Fruit fly (Drosophila melanogaster): ENCODE measurements around the gene bam.

Gene bam

DNA sequence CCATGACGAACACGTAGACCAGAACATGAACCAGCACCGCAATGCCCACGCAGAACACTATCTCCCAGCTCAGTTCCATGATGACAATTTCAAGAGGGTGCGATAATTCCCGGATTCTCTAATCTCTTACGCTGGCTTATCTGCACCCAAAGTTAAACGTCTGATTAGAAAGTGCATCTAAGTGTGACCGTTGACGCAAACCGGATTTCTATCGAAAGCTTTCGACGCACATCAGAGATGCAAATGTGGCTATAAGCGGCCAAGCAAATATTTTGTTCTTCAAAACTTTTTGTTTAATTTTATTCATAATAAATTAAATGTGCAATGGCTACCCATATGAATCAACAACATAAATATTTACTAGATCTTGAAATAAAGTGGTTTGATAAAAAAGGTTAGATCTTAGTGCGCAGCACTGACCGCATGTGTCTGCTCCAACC, 17.4 kb upstream of the bam start, which contains the start of the genes Kdsr and CG11858 (continued):
- TF ChIP-seq lov (optimal IDR thresholded peaks at IDR 0.05) (no peak), lov (GFP tag; IDR thresholded peaks at IDR 0.05) (0 out of 3 replicates have a peak, but pooled peaks have one; percentile 63), Bgb (GFP tag; IDR thresholded peaks at IDR 0.05; ENCODE audit: partially characterized antibody) (no peak), so (GFP tag; IDR thresholded peaks at IDR 0.05) (no peak), emc (GFP tag; optimal IDR thresholded peaks at IDR 0.05) (no peak), mirr (GFP tag; optimal IDR thresholded peaks at IDR 0.05) (no peak), CG13775 (GFP tag; optimal IDR thresholded peaks at IDR 0.05) (peak; percentile 73), CG18476 (GFP tag; optimal IDR thresholded peaks at IDR 0.05) (peak; percentile 71), phol (tag; optimal IDR thresholded peaks at IDR 0.05) (peak; percentile 75), tup (GFP tag; optimal IDR thresholded peaks at IDR 0.05) (peak; percentile 9), CG11695 (GFP tag; IDR thresholded peaks at IDR 0.05) (no peak), Meics (GFP tag; optimal IDR thresholded peaks at IDR 0.05) (peak; percentile 61), nerfin-1 (tag; optimal IDR thresholded peaks at IDR 0.05) (peak; percentile 28), Vsx1 (GFP tag; optimal IDR thresholded peaks at IDR 0.05) (no peak), cwo (GFP tag; optimal IDR thresholded peaks at IDR 0.05) (peak; percentile 12), abd-A (tag; optimal IDR thresholded peaks at IDR 0.05) (no peak), CG12236 (GFP tag; optimal IDR thresholded peaks at IDR 0.05) (no peak), wek (GFP tag; optimal IDR thresholded peaks at IDR 0.05) (peak; percentile 25), Kr (GFP tag; optimal IDR thresholded peaks at IDR 0.05) (no peak), CG7839 (tag; optimal IDR thresholded peaks at IDR 0.05) (peak; percentile 64), Blimp-1 (GFP tag; optimal IDR thresholded peaks at IDR 0.05) (no peak), CG4854 (GFP tag; optimal IDR thresholded peaks at IDR 0.05) (peak; percentile 55), CG12299 (tag; optimal IDR thresholded peaks at IDR 0.05) (peak; percentile 49), bcd (GFP tag; optimal IDR thresholded peaks at IDR 0.05) (no peak), rib (GFP tag; IDR thresholded peaks at IDR 0.05) (peak; percentile 38; the same call in 1 of the 2 replicates), CG8924 (tag; optimal IDR thresholded peaks at IDR 0.05) (peak; percentile 58), GATAe (GFP tag; conservative IDR thresholded peaks at IDR 0.05) (peak; percentile 61), CG13624 (GFP tag; optimal IDR thresholded peaks at IDR 0.05) (peak; percentile 61), CG11723 (GFP tag; optimal IDR thresholded peaks at IDR 0.05) (no peak), amos (GFP tag; IDR thresholded peaks at IDR 0.05; ENCODE audit: partially characterized antibody) (no peak), en (GFP tag; optimal IDR thresholded peaks at IDR 0.05) (no peak), hth (optimal IDR thresholded peaks at IDR 0.05) (no peak), Doc2 (GFP tag; IDR thresholded peaks at IDR 0.05) (no peak), jigr1 (GFP tag; IDR thresholded peaks at IDR 0.05) (no peak), sna (GFP tag; IDR thresholded peaks at IDR 0.05; ENCODE audit: partially characterized antibody) (no peak), sens (GFP tag) (peak; percentile 91), Six4 (GFP tag; optimal IDR thresholded peaks at IDR 0.05) (no peak), CG14710 (tag; optimal IDR thresholded peaks at IDR 0.05) (peak; percentile 68), Ptx1 (GFP tag; IDR thresholded peaks at IDR 0.05) (peak; percentile 81), CG11085 (GFP tag; IDR thresholded peaks at IDR 0.05) (no peak), Hmr (GFP tag; optimal IDR thresholded peaks at IDR 0.05) (peak; percentile 67), Mad (GFP tag; optimal IDR thresholded peaks at IDR 0.05) (peak; percentile 61), ind (GFP tag; optimal IDR thresholded peaks at IDR 0.05) (peak; percentile 66), Usf (GFP tag; optimal IDR thresholded peaks at IDR 0.05) (no peak), CG1647 (GFP tag; optimal IDR thresholded peaks at IDR 0.05) (peak; percentile 19), CG12659 (GFP tag; optimal IDR thresholded peaks at IDR 0.05) (peak; percentile 66), MBD-R2 (GFP tag; IDR thresholded peaks at IDR 0.05) (peak; percentile 86), insv (GFP tag; optimal IDR thresholded peaks at IDR 0.05) (peak in 1 of 2 experiments; percentile 81), mam (GFP tag; optimal IDR thresholded peaks at IDR 0.05) (peak; percentile 48), CG11560 (tag; IDR thresholded peaks at IDR 0.05) (no peak), bsh (GFP tag; optimal IDR thresholded peaks at IDR 0.05) (peak in 1 of 2 experiments; percentile 68)
